Worm (Caenorhabditis elegans) whole organism, young adult: Measurements from ENCODE around the gene F38A1.11.

ENCODE experiments used
- ceh-79 ChIP-seq: sonication (generic microtip); optimal IDR thresholded peaks from 2 replicates; lab custom pipeline; 2017; ENCODE audit warnings: mild to moderate bottlenecking, missing genetic modification characterization, missing compliant biosample characterization
- dox-1 ChIP-seq: fragments of 200-800 bp; sonication (Bioruptor generic); IDR thresholded peaks from 2 replicates; pipeline ENCODE4 v1.3.6; 2022; ENCODE audit warnings: missing genetic modification reagents, missing genetic modification characterization, missing compliant biosample characterization
- ekl-4 ChIP-seq: fragments of 200-800 bp; sonication (Bioruptor generic); IDR thresholded peaks from 2 replicates; pipeline ENCODE4 v1.3.6; 2022; ENCODE audit warnings: missing genetic modification reagents, missing genetic modification characterization, missing compliant biosample characterization
- fkh-3 ChIP-seq: sonication (generic microtip); optimal IDR thresholded peaks from 2 replicates; lab custom pipeline; 2016; ENCODE audit warnings: mild to moderate bottlenecking, missing genetic modification characterization, missing compliant biosample characterization
- nhr-27 ChIP-seq: fragments of 200-800 bp; sonication (Bioruptor generic); optimal IDR thresholded peaks from 2 replicates; lab custom pipeline; 2018; ENCODE audit warnings: mild to moderate bottlenecking, missing genetic modification characterization, moderate library complexity, missing compliant biosample characterization

DNA sequence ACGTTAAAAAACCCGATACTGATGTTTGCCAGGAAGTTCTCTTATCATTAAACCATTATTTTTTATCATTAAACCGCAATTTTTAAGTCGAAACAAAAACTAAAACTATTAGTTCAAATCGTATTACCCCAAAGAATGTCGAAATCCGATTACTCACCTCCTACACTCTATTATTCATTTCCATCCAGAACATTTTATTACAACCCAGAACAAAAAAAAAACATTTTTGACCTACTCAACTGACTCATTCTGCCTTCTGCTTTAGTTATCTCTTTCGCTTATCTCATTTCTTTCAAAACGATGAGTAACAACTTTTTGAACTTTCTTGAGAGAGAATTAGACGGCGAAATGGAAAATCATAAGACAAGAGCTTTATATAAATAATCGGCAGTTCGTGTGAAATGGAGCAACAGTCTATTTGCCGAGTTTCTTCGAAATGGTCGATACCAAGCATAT, 18.5 kb upstream of the F38A1.11 start, which contains the start of gene W09G12.7:
- TF ChIP-seq ekl-4 (GFP tag; lab: Robert Waterston, UW) (no peak), nhr-27 (tag; lab: Kevin White, UChicago) (no peak), fkh-3 (tag; lab: Kevin White, UChicago) (no peak), ceh-79 (tag; lab: Kevin White, UChicago) (no peak), dox-1 (no peak)
